Fruit fly (Drosophila melanogaster): ENCODE measurements around the gene Brr2.
A peak's percentile ranks its signal among the peaks of the same experiment; 100 is the strongest.

Gene Brr2

dm6 chr3L:15982783-15983432 is 15.2 kb upstream of the Brr2 start, which contains the start of the genes brm and Arl1 (continued):
- TF ChIP-seq Dek (tag; optimal IDR thresholded peaks at IDR 0.05) (peak; percentile 97), btn (GFP tag; optimal IDR thresholded peaks at IDR 0.05) (peak; percentile 50), CG8089 (GFP tag; optimal IDR thresholded peaks at IDR 0.05) (peak; percentile 54), chn (GFP tag; optimal IDR thresholded peaks at IDR 0.05) (peak; percentile 93), CG8290 (GFP tag; optimal IDR thresholded peaks at IDR 0.05) (peak; percentile 96), CG8290 (tag; optimal IDR thresholded peaks at IDR 0.05) (peak; percentile 79 to 91), CG34224 (GFP tag; IDR thresholded peaks at IDR 0.05; ENCODE audit: partially characterized antibody) (no peak), Dip2 (GFP tag; IDR thresholded peaks at IDR 0.05) (peak; percentile 80), Dp (GFP tag; optimal IDR thresholded peaks at IDR 0.05) (peak; percentile 40), CG13775 (GFP tag; optimal IDR thresholded peaks at IDR 0.05) (peak; percentile 99), CG16815 (GFP tag; optimal IDR thresholded peaks at IDR 0.05) (peak; percentile 97), CG10462 (GFP tag; optimal IDR thresholded peaks at IDR 0.05) (peak; percentile 89), Awh (GFP tag; IDR thresholded peaks at IDR 0.05) (peak; percentile 99), Doc3 (GFP tag; IDR thresholded peaks at IDR 0.05; ENCODE audit: partially characterized antibody) (no peak), dpn (GFP tag; optimal IDR thresholded peaks at IDR 0.05) (peak; percentile 93 to 97), CG18011 (GFP tag; optimal IDR thresholded peaks at IDR 0.05) (peak; percentile 92), cg (GFP tag; optimal IDR thresholded peaks at IDR 0.05) (no peak), wor (GFP tag; IDR thresholded peaks at IDR 0.05) (peak; percentile 98), exex (tag; optimal IDR thresholded peaks at IDR 0.05) (peak; percentile 94), tap (tag; optimal IDR thresholded peaks at IDR 0.05) (peak; percentile 96), corto (GFP tag; optimal IDR thresholded peaks at IDR 0.05) (peak; percentile 92), Poxn (GFP tag; IDR thresholded peaks at IDR 0.05) (peak; percentile 97), eve (GFP tag; optimal IDR thresholded peaks at IDR 0.05) (no peak), ftz-f1 (GFP tag; optimal IDR thresholded peaks at IDR 0.05) (peak; percentile 77), peb (GFP tag; IDR thresholded peaks at IDR 0.05) (peak; percentile 99), CG3163 (GFP tag; optimal IDR thresholded peaks at IDR 0.05) (peak; percentile 46), CG34376 (GFP tag; optimal IDR thresholded peaks at IDR 0.05) (peak; percentile 99), CG13894 (tag; optimal IDR thresholded peaks at IDR 0.05) (peak; percentile 98), CG8478 (optimal IDR thresholded peaks at IDR 0.05) (no peak), tgo (GFP tag; IDR thresholded peaks at IDR 0.05) (peak; percentile 99), bcd (GFP tag; optimal IDR thresholded peaks at IDR 0.05) (peak; percentile 99), seq (GFP tag; IDR thresholded peaks at IDR 0.05) (peak; percentile 98), bsh (GFP tag; optimal IDR thresholded peaks at IDR 0.05) (peak; percentile 80 to 98), CG7271 (tag; optimal IDR thresholded peaks at IDR 0.05) (peak; percentile 97), jigr1 (GFP tag; IDR thresholded peaks at IDR 0.05) (peak; percentile 96), CG8388 (GFP tag; optimal IDR thresholded peaks at IDR 0.05) (peak; percentile 94), chinmo (GFP tag; IDR thresholded peaks at IDR 0.05; ENCODE audit: partially characterized antibody) (no peak), sens-2 (GFP tag; IDR thresholded peaks at IDR 0.05) (peak; percentile 98), CG12104 (GFP tag; optimal IDR thresholded peaks at IDR 0.05) (peak; percentile 98), CG18764 (GFP tag; optimal IDR thresholded peaks at IDR 0.05) (peak; percentile 96), CG13424 (tag; optimal IDR thresholded peaks at IDR 0.05) (peak; percentile 99), CG7987 (GFP tag; optimal IDR thresholded peaks at IDR 0.05) (peak; percentile 96), dysf (GFP tag; IDR thresholded peaks at IDR 0.05) (peak; percentile 100), Lim3 (GFP tag; IDR thresholded peaks at IDR 0.05) (peak; percentile 95), CG3281 (GFP tag; optimal IDR thresholded peaks at IDR 0.05) (peak; percentile 99), CG13296 (GFP tag; optimal IDR thresholded peaks at IDR 0.05) (peak; percentile 98), Stat92E (GFP tag; optimal IDR thresholded peaks at IDR 0.05) (peak in 1 of 3 experiments; percentile 89), CG1792 (GFP tag; optimal IDR thresholded peaks at IDR 0.05) (peak; percentile 72), CG7357 (GFP tag; IDR thresholded peaks at IDR 0.05) (peak; percentile 97), CG10565 (GFP tag; optimal IDR thresholded peaks at IDR 0.05) (peak; percentile 87)
